Fruit fly (Drosophila melanogaster) whole organism, embryonic: Measurements from ENCODE around the gene CG12522.
A peak's percentile ranks its signal among the peaks of the same experiment; 100 is the strongest.

Experiments
- CG10267 ChIP-seq: fragments of 200-800 bp; sonication (Bioruptor generic); optimal IDR thresholded peaks from 2 replicates; lab custom pipeline; 2018; ENCODE audit warnings: missing biosample characterization, mild to moderate bottlenecking, missing genetic modification characterization, moderate library complexity
- CG10274 ChIP-seq: fragments of 200-800 bp; sonication (Bioruptor generic); optimal IDR thresholded peaks from 3 replicates; lab custom pipeline; 2017; ENCODE audit warnings: missing biosample characterization, mild to moderate bottlenecking, missing genetic modification characterization
- CG10321 ChIP-seq: fragments of 200-800 bp; sonication (Bioruptor generic); IDR thresholded peaks from 2 replicates; pipeline ENCODE4 v1.3.6; 2022; ENCODE audit warnings: missing biosample characterization, missing genetic modification characterization
- CG11247 ChIP-seq: fragments of 200-800 bp; sonication (Bioruptor generic); IDR thresholded peaks from 2 replicates; pipeline ENCODE4 v1.3.6; 2022; ENCODE audit warnings: missing biosample characterization, missing genetic modification characterization
- CG11504 ChIP-seq: fragments of 200-800 bp; sonication (Bioruptor generic); optimal IDR thresholded peaks from 3 replicates; lab custom pipeline; 2019; ENCODE audit warnings: missing biosample characterization, mild to moderate bottlenecking, missing genetic modification characterization, moderate library complexity
- CG11560 ChIP-seq: fragments of 200-800 bp; sonication (Bioruptor generic); IDR thresholded peaks from 3 replicates; pipeline ENCODE4 v1.3.6; 2022; ENCODE audit warnings: missing biosample characterization, missing genetic modification characterization
- CG13424 ChIP-seq: fragments of 200-800 bp; sonication (Bioruptor generic); optimal IDR thresholded peaks from 2 replicates; lab custom pipeline; 2019; ENCODE audit warnings: missing biosample characterization, mild to moderate bottlenecking, missing genetic modification characterization, moderate library complexity
- CG14050 ChIP-seq: fragments of 200-800 bp; sonication (Bioruptor generic); IDR thresholded peaks from 3 replicates; pipeline ENCODE4 v1.3.6; 2022; ENCODE audit warnings: missing biosample characterization, missing genetic modification characterization
- CG1647 ChIP-seq: fragments of 200-800 bp; sonication (Bioruptor generic); optimal IDR thresholded peaks from 3 replicates; lab custom pipeline; 2016; ENCODE audit warnings: missing biosample characterization, missing genetic modification characterization
- CG16815 ChIP-seq: fragments of 200-800 bp; sonication (Bioruptor generic); optimal IDR thresholded peaks from 3 replicates; lab custom pipeline; 2017; ENCODE audit warnings: missing biosample characterization, mild to moderate bottlenecking, missing genetic modification characterization
- CG2678 ChIP-seq: fragments of 200-800 bp; sonication (Bioruptor generic); optimal IDR thresholded peaks from 3 replicates; lab custom pipeline; 2019; ENCODE audit warnings: missing biosample characterization, mild to moderate bottlenecking, missing genetic modification characterization, moderate library complexity
- CG30431 ChIP-seq: fragments of 200-800 bp; sonication (Bioruptor generic); optimal IDR thresholded peaks from 2 replicates; lab custom pipeline; 2017; ENCODE audit warnings: missing biosample characterization, missing genetic modification characterization
- CG31224 ChIP-seq: fragments of 200-800 bp; sonication (Bioruptor generic); IDR thresholded peaks from 2 replicates; pipeline ENCODE4 v1.3.6; 2022; ENCODE audit warnings: missing biosample characterization, missing genetic modification characterization
- CG34422 ChIP-seq: fragments of 200-800 bp; sonication (Bioruptor generic); IDR thresholded peaks from 3 replicates; pipeline ENCODE4 v1.3.6; 2022; ENCODE audit warnings: missing biosample characterization, missing genetic modification characterization
- CG3847 ChIP-seq: fragments of 200-800 bp; sonication (Bioruptor generic); IDR thresholded peaks from 2 replicates; pipeline ENCODE4 v1.3.6; 2022; ENCODE audit warnings: missing biosample characterization, missing genetic modification characterization
- CG4360 ChIP-seq: fragments of 200-800 bp; sonication (Bioruptor generic); IDR thresholded peaks from 2 replicates; pipeline ENCODE4 v1.3.6; 2022; ENCODE audit warnings: missing biosample characterization, missing genetic modification characterization
- CG4424 ChIP-seq: fragments of 200-800 bp; sonication (Bioruptor generic); optimal IDR thresholded peaks from 3 replicates; lab custom pipeline; 2016; ENCODE audit warnings: missing biosample characterization, missing genetic modification characterization
- CG6175 ChIP-seq: fragments of 200-800 bp; sonication (Bioruptor generic); IDR thresholded peaks from 3 replicates; pipeline ENCODE4 v1.3.6; 2022; ENCODE audit warnings: missing biosample characterization, missing genetic modification characterization
- CG8089 ChIP-seq: fragments of 200-800 bp; sonication (Bioruptor generic); optimal IDR thresholded peaks from 3 replicates; lab custom pipeline; 2016; ENCODE audit warnings: missing biosample characterization, missing genetic modification characterization
- CG9932 ChIP-seq: fragments of 200-800 bp; sonication (Bioruptor generic); IDR thresholded peaks from 2 replicates; pipeline ENCODE4 v1.3.6; 2022; ENCODE audit warnings: missing biosample characterization, missing genetic modification characterization
- Ets97D ChIP-seq: fragments of 200-800 bp; sonication (Bioruptor generic); optimal IDR thresholded peaks from 3 replicates; lab custom pipeline; 2016; ENCODE audit warnings: missing biosample characterization, missing genetic modification characterization
- Gug ChIP-seq: fragments of 200-800 bp; sonication (Bioruptor generic); IDR thresholded peaks from 4 replicates; pipeline ENCODE4 v1.3.6; 2022; ENCODE audit warnings: missing biosample characterization, missing genetic modification characterization
- HmgD ChIP-seq: fragments of 200-800 bp; sonication (Bioruptor generic); optimal IDR thresholded peaks from 3 replicates; lab custom pipeline; 2016; ENCODE audit warnings: missing biosample characterization, missing genetic modification characterization
- Med ChIP-seq: fragments of 200-800 bp; sonication (Bioruptor generic); peaks from one replicate; lab custom pipeline; 2016; ENCODE audit warnings: missing biosample characterization, missing genetic modification characterization, mild to moderate bottlenecking, inconsistent platforms, moderate library complexity
- Neu2 ChIP-seq: fragments of 200-800 bp; sonication (Bioruptor generic); optimal IDR thresholded peaks from 3 replicates; lab custom pipeline; 2016; ENCODE audit warnings: missing biosample characterization, missing genetic modification characterization, borderline replicate concordance
- Nf-YC ChIP-seq: fragments of 200-800 bp; optimal IDR thresholded peaks from 3 replicates; lab custom pipeline; 2019; ENCODE audit warnings: missing biosample characterization, mild to moderate bottlenecking, missing genetic modification characterization, moderate library complexity
- Sin3A ChIP-seq: fragments of >200 bp; optimal IDR thresholded peaks from 2 replicates; lab custom pipeline; 2018
- TFAM ChIP-seq: fragments of 200-800 bp; sonication (Bioruptor generic); optimal IDR thresholded peaks from 2 replicates; lab custom pipeline; 2017; ENCODE audit warnings: missing biosample characterization, missing genetic modification characterization, inconsistent platforms
- bab2 ChIP-seq: fragments of 200-800 bp; sonication (Bioruptor generic); optimal IDR thresholded peaks from 2 replicates; lab custom pipeline; 2016; ENCODE audit warnings: missing biosample characterization, missing genetic modification characterization
- bowl ChIP-seq: fragments of 200-800 bp; sonication (Bioruptor generic); IDR thresholded peaks from 2 replicates; pipeline ENCODE4 v1.3.6; 2022; ENCODE audit warnings: missing biosample characterization, missing genetic modification characterization
- cato ChIP-seq: fragments of 200-800 bp; sonication (Bioruptor generic); optimal IDR thresholded peaks from 2 replicates; lab custom pipeline; 2016; ENCODE audit warnings: missing biosample characterization, missing genetic modification characterization, borderline replicate concordance
- croc ChIP-seq: fragments of 200-800 bp; sonication (Bioruptor generic); conservative IDR thresholded peaks from 3 replicates; pipeline ENCODE4 v1.3.6; 2022; ENCODE audit warnings: missing biosample characterization, missing genetic modification characterization
- exex ChIP-seq: fragments of 200-800 bp; sonication (Bioruptor generic); optimal IDR thresholded peaks from 4 replicates; lab custom pipeline; 2018; ENCODE audit warnings: missing biosample characterization, mild to moderate bottlenecking, missing genetic modification characterization, moderate library complexity
- fd102C ChIP-seq: fragments of 200-800 bp; sonication (Bioruptor generic); optimal IDR thresholded peaks from 2 replicates; lab custom pipeline; 2018; ENCODE audit warnings: missing biosample characterization, mild to moderate bottlenecking, missing genetic modification characterization, moderate library complexity
- fd64A ChIP-seq: fragments of 200-800 bp; sonication (Bioruptor generic); optimal IDR thresholded peaks from 3 replicates; lab custom pipeline; 2018; ENCODE audit warnings: missing biosample characterization, mild to moderate bottlenecking, missing genetic modification characterization
- grn ChIP-seq: fragments of 200-800 bp; sonication (Bioruptor generic); optimal IDR thresholded peaks from 3 replicates; lab custom pipeline; 2017; ENCODE audit warnings: missing biosample characterization, missing genetic modification characterization
- jigr1 ChIP-seq: fragments of 200-800 bp; sonication (Bioruptor generic); IDR thresholded peaks from 3 replicates; pipeline ENCODE4 v1.3.6; 2022; ENCODE audit warnings: missing biosample characterization, missing genetic modification characterization
- jumu ChIP-seq: fragments of 200-800 bp; sonication (Bioruptor generic); optimal IDR thresholded peaks from 3 replicates; lab custom pipeline; 2016; ENCODE audit warnings: missing biosample characterization, missing genetic modification characterization
- kni ChIP-seq: fragments of 200-800 bp; sonication (Bioruptor generic); optimal IDR thresholded peaks from 3 replicates; lab custom pipeline; 2017; ENCODE audit warnings: mild to moderate bottlenecking, missing biosample characterization, missing genetic modification reagents, missing genetic modification characterization
- lbe ChIP-seq: fragments of 200-800 bp; sonication (Bioruptor generic); optimal IDR thresholded peaks from 2 replicates; lab custom pipeline; 2016; ENCODE audit warnings: missing biosample characterization, mild to moderate bottlenecking, missing genetic modification characterization
- nerfin-2 ChIP-seq: fragments of 200-800 bp; sonication (Bioruptor generic); IDR thresholded peaks from 2 replicates; pipeline ENCODE4 v1.3.6; 2022; ENCODE audit warnings: missing biosample characterization, missing genetic modification characterization; ENCODE audit not compliant: partially characterized antibody
- nom ChIP-seq: fragments of 200-800 bp; sonication (Bioruptor generic); optimal IDR thresholded peaks from 2 replicates; lab custom pipeline; 2017; ENCODE audit warnings: missing biosample characterization, missing genetic modification characterization, mild to moderate bottlenecking, moderate library complexity, missing genetic modification reagents
- oc ChIP-seq: fragments of 200-800 bp; sonication (Bioruptor generic); optimal IDR thresholded peaks from 2 replicates; lab custom pipeline; 2018; ENCODE audit warnings: missing biosample characterization, mild to moderate bottlenecking, missing genetic modification characterization, moderate library complexity
- odd ChIP-seq: fragments of 200-800 bp; sonication (Bioruptor generic); optimal IDR thresholded peaks from 2 replicates; lab custom pipeline; 2017; ENCODE audit warnings: missing biosample characterization, mild to moderate bottlenecking, missing genetic modification characterization
- ro ChIP-seq: fragments of 200-800 bp; sonication (Bioruptor generic); IDR thresholded peaks from 2 replicates; pipeline ENCODE4 v1.3.6; 2022; ENCODE audit warnings: missing biosample characterization, missing genetic modification characterization
- sens-2 ChIP-seq: fragments of 200-800 bp; sonication (Bioruptor generic); IDR thresholded peaks from 2 replicates; pipeline ENCODE4 v1.3.6; 2022; ENCODE audit warnings: missing biosample characterization, missing genetic modification characterization
- sna ChIP-seq: fragments of 200-800 bp; sonication (Bioruptor generic); IDR thresholded peaks from 2 replicates; pipeline ENCODE4 v1.3.6; 2022; ENCODE audit warnings: missing biosample characterization, missing genetic modification characterization; ENCODE audit not compliant: partially characterized antibody
- tna ChIP-seq: fragments of 200-800 bp; sonication (Bioruptor generic); IDR thresholded peaks from 2 replicates; pipeline ENCODE4 v1.3.6; 2022; ENCODE audit warnings: missing biosample characterization, missing genetic modification characterization; ENCODE audit not compliant: partially characterized antibody

The CG12522 gene

DNA sequence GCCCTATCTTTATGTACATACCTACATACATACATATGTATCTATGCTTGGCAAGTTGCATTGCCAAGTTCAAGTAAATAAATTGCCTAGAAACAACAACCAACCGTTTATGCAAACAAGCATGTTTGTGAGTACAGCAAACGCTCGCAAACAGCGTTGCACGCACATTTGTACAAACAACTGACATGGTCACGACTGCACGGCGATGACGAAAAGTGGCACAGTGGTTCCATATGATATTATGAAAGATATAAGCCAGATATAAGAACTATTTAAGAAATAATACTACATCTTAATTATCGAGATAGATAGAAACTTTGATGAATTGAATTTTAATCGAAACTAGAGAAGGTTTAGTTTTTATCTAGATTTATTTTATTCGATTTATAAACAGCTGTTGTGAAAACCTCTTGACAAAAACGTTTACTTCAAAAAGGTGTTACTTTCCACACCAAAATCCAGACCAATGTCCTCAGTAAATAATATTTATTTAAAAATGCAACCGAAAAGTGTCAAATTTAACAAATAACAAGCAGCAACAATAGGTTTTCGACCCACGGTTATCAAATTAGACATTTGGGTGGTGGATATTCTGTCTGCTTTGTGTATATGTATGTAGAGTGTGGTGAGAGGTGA, 18.1 kb upstream of the CG12522 start (continued):
- TF ChIP-seq CG11560 (0 out of 3 replicates have a peak, but pooled peaks have one; percentile 55), croc (GFP tag; lab: Robert Waterston, UW) (peak; percentile 68), CG11247 (peak; percentile 58; the same call in 1 of the 2 replicates), CG8089 (GFP tag; lab: Kevin White, UChicago) (peak; percentile 69), bab2 (peak; percentile 82), lbe (GFP tag; lab: Kevin White, UChicago) (peak; percentile 66), fd64A (GFP tag; lab: Kevin White, UChicago) (peak; percentile 45)

DNA sequence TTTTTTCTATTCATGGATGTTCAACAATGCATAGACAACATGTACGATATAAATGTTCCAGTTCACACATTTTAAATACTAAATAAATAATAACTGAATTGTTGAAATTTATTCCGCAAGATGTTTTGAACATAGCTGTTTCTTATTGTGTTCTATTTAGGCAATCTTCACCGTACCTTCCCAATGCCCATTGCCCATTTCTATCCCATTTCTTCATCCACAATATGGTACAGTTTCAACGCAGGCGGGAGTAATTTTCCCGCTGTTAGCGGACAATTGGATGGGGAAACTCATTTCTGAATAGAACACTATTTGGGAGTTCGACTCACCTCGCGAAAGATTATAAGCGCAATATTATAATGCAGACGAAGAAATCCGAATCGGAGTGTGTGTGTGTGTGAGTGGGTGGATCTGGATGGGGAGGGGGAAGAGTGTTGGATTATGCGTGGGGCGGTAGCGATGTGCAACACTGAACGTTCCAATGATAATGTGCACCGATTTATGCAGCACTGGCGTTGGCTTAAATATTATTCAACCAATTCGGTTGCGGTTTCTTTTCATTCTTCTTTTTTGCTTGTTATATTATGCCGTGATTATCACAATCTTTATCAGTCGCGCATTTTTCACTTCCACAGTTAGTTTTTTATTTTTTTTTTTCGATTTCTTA, 16.0 kb upstream of the CG12522 start:
- TF ChIP-seq Sin3A (no peak), Nf-YC (peak; percentile 10), CG10321 (GFP tag; lab: Robert Waterston, UW) (no peak), CG4360 (no peak), CG10274 (no peak), Med (GFP tag; lab: Kevin White, UChicago) (peak; percentile 92), nom (peak; percentile 59), nerfin-2 (GFP tag; lab: Robert Waterston, UW) (no peak), CG34422 (GFP tag; lab: Robert Waterston, UW) (peak; percentile 58; the same call in 2 of the 3 replicates), exex (tag; lab: Kevin White, UChicago) (no peak), Gug (GFP tag; lab: Robert Waterston, UW) (peak; percentile 44; the same call in 2 of the 4 replicates), odd (GFP tag; lab: Kevin White, UChicago) (no peak), CG31224 (no peak), CG10267 (tag; lab: Kevin White, UChicago) (peak; percentile 94), fd102C (no peak), CG1647 (peak; percentile 67), Neu2 (no peak), CG3847 (GFP tag; lab: Robert Waterston, UW) (peak; percentile 80), CG2678 (tag; lab: Kevin White, UChicago) (no peak), CG30431 (no peak), bowl (no peak), kni (GFP tag; lab: Kevin White, UChicago) (peak; percentile 79), CG9932 (GFP tag; lab: Robert Waterston, UW) (peak; percentile 53), jumu (GFP tag; lab: Kevin White, UChicago) (peak; percentile 78), grn (no peak), ro (GFP tag; lab: Robert Waterston, UW) (no peak), CG4424 (GFP tag; lab: Kevin White, UChicago) (peak; percentile 51), Ets97D (GFP tag; lab: Kevin White, UChicago) (peak; percentile 63), cato (GFP tag; lab: Kevin White, UChicago) (no peak), CG6175 (no peak), CG16815 (GFP tag; lab: Kevin White, UChicago) (peak; percentile 37), oc (tag; lab: Kevin White, UChicago) (peak; percentile 62), tna (GFP tag; lab: Robert Waterston, UW) (no peak), CG11504 (tag; lab: Kevin White, UChicago) (peak; percentile 7), sna (GFP tag; lab: Robert Waterston, UW) (no peak), sens-2 (no peak), TFAM (GFP tag; lab: Kevin White, UChicago) (no peak), CG13424 (tag; lab: Kevin White, UChicago) (no peak), CG14050 (GFP tag; lab: Robert Waterston, UW) (no peak), jigr1 (no peak), HmgD (no peak)
